Worm (Caenorhabditis elegans) whole organism, L2 larva: Measurements from ENCODE around the gene Y41D4B.24.

Experiments
- aly-2 ChIP-seq: fragments of 150-350 bp; optimal IDR thresholded peaks from 2 replicates; lab custom pipeline; 2014; ENCODE audit warnings: missing biosample characterization, missing genetic modification characterization
- unc-55 ChIP-seq: fragments of 150-350 bp; sonication (generic microtip); optimal IDR thresholded peaks from 3 replicates; lab custom pipeline; 2014; ENCODE audit warnings: missing biosample characterization, missing genetic modification reagents, missing genetic modification characterization

DNA sequence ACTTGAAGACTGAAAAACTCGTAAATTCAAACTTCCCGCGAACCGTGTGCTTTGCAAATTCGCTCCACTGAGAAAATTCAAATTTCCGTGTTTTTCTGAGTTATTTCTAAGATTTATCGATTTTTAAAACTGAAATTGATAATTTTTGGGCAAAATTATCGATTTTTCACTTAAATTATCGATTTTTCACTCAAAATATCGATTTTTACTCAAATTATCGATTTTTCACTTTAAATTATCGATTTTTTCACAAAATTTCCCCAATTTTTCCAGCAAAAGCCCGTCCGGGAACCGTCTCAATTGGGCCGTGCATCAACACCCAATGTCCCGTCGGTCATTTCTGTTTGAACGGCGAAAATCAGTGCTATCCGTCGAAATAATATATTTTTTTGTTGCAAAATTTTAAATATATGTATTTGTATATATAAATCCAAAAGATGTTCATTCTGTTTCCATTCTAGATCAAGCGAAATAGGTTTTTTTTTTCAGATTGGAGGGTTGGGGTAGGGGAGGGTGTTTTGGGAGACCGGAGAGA, 45.6 kb upstream of the Y41D4B.24 start:
- no peak for TF ChIP-seq unc-55
- no peak for TF ChIP-seq aly-2 (tag; lab: Kevin White, UChicago)
